Fruit fly (Drosophila melanogaster): ENCODE results near the gene Tsp29Fa.

Gene Tsp29Fa

DNA sequence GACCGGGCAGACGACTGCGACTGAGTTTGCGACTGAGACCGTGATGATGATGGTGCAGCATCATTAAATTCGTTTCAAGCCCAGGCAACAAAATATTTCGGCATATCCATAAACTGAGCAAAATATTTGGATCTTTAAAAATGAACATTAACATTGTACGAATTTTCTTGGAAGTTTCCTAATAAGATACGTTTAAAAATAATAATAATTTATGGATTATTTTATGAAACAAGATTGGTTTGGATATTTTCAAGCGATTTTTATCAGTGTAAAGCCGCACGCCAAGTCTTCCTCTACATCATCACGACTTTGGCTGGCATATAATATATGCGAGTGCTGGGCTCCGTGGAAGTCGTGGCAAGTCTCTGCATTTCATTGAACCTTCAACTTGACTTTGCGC lies 13.5 kb upstream of the Tsp29Fa start:
- TF ChIP-seq Myc (optimal IDR thresholded peaks at IDR 0.05) (no peak), Sin3A (optimal IDR thresholded peaks at IDR 0.05) (no peak), insv (optimal IDR thresholded peaks at IDR 0.05) (no peak), h (optimal IDR thresholded peaks at IDR 0.05) (no peak), psq (optimal IDR thresholded peaks at IDR 0.05) (no peak), ttk (optimal IDR thresholded peaks at IDR 0.05) (no peak)

DNA sequence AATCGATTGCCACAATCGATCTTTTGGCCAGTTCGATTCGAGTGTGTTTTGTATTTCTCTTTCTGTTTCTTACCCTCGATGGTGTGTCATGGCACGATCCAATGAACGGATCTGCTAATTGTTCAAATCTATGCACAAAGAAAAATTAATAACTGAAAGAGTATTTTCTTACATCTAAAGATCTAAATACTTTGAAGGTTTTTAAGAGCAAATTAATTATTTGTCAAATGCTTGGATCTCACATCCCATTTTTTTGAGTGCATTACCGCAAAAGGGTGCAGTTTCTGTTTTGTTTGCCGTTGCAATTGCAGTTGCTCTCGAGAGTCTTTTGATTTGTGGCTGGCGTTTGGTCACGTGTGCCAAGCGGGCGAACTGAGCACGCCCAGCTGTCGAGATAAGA lies 11.8 kb upstream of the Tsp29Fa start:
- TF ChIP-seq ttk (optimal IDR thresholded peaks at IDR 0.05), result no peak
- TF ChIP-seq h (optimal IDR thresholded peaks at IDR 0.05), result no peak
- TF ChIP-seq psq (optimal IDR thresholded peaks at IDR 0.05), result no peak
- TF ChIP-seq Myc (optimal IDR thresholded peaks at IDR 0.05), result no peak
- TF ChIP-seq insv (optimal IDR thresholded peaks at IDR 0.05), result no peak

dm6 chr2L:8923405-8923804 lies 10.4 kb upstream of the Tsp29Fa start:
- TF ChIP-seq Myc (optimal IDR thresholded peaks at IDR 0.05), result no peak
- TF ChIP-seq h (optimal IDR thresholded peaks at IDR 0.05), result no peak
- TF ChIP-seq psq (optimal IDR thresholded peaks at IDR 0.05), result no peak
- TF ChIP-seq ttk (optimal IDR thresholded peaks at IDR 0.05), result no peak
- no peak for TF ChIP-seq insv (optimal IDR thresholded peaks at IDR 0.05)
- TF ChIP-seq Sin3A (optimal IDR thresholded peaks at IDR 0.05), result no peak

DNA sequence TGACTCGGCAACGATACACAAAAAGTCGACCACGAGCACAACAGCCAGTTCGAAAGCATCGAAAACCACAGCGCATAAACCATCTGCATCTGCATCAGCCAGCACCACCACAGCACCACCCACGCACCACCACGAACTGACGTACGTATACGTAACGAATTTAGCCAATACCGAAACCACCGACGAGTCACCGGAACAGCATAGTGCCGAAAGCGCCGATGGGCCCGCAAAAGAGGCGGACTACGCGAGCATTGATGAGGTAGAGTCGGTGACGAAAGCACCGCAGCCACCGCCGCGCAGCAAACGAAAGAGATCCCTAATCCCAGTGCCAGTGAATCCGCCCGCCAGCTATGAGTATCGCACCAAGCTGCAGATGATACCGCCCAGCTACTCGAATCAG lies 2.6 kb upstream of the Tsp29Fa start:
- no peak for TF ChIP-seq psq (optimal IDR thresholded peaks at IDR 0.05)
- TF ChIP-seq insv (optimal IDR thresholded peaks at IDR 0.05), result no peak
- no peak for TF ChIP-seq ttk (optimal IDR thresholded peaks at IDR 0.05)
- TF ChIP-seq Sin3A (optimal IDR thresholded peaks at IDR 0.05), result no peak
- no peak for TF ChIP-seq h (optimal IDR thresholded peaks at IDR 0.05)
- TF ChIP-seq Myc (optimal IDR thresholded peaks at IDR 0.05), result no peak

DNA sequence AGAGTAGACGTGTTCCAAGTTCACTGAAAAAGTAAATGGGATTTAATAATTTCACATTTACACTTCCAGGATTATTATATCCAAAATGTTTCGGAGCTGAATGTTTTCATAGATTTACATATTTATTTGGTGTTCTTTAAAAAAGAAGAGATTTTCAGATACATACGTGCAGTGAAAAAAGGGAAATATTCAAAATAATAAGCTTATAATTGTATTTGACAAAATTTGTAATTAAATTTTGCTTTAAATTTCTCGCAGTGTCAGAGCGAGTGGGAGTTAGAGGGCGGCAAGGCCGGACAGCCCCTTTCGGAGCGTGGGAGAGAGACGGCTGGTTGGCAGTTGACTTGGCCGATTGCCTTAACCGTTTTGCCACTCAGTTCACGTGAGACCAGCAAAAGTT lies 3.2 kb downstream of the Tsp29Fa start, which contains the start of gene Tsp29Fb:
TSS of gene Tsp29Fb (plus strand) at position 388 of the 400 bp plus-strand sequence.
- TF ChIP-seq Myc (optimal IDR thresholded peaks at IDR 0.05) (no peak), psq (optimal IDR thresholded peaks at IDR 0.05) (no peak), Sin3A (optimal IDR thresholded peaks at IDR 0.05) (no peak), h (optimal IDR thresholded peaks at IDR 0.05) (no peak), ttk (optimal IDR thresholded peaks at IDR 0.05) (no peak), insv (optimal IDR thresholded peaks at IDR 0.05) (no peak)

DNA sequence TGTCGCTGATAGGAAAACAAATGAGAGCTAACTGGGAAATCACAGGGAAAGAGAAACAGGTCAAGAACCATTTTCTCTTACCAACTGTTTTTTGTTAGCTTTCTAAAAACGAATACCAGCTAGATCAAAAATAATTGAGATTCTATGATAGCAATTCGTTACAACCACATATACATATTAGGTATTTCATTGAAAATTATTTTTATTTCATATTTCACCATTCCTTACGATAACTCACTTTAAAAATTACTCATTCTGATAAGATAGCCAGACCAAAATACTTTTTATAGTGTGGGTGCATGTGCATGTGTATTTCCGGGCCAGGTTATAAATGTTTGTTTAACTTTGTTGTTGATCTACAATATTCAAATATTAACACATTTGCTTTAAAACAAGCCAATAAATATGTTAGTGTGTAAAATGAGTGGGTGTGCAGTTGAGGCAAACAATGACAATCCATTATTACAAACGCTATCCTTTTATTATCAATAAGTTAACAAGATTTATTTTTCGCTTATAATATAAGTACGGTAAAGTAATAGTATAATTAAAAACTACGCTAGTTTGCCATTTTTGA lies 4.2 kb downstream of the Tsp29Fa start:
- no peak for TF ChIP-seq insv (optimal IDR thresholded peaks at IDR 0.05)
- TF ChIP-seq Sin3A (optimal IDR thresholded peaks at IDR 0.05), result no peak
- no peak for TF ChIP-seq ttk (optimal IDR thresholded peaks at IDR 0.05)
- TF ChIP-seq psq (optimal IDR thresholded peaks at IDR 0.05), result no peak
- no peak for TF ChIP-seq Myc (optimal IDR thresholded peaks at IDR 0.05)
- TF ChIP-seq h (optimal IDR thresholded peaks at IDR 0.05), result no peak

DNA sequence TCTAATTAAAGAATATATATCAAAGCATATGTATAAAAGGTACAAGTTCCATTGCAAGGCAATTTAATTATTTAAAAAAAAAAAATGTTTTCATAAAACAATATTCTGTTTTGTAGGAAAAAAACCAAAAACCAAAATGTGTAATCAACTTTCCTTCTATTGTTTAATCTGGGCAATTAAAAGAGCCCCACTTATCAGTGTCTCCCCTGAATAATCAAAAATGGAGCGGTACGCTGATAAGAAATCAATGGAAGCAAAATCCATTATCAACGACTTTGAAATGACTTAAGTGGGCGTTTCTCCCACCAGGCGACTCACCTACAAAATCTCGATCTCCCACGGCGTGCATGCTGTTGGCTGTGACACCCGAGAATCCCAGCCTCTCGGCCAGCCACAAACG lies 6.9 kb downstream of the Tsp29Fa start:
- TF ChIP-seq ttk (optimal IDR thresholded peaks at IDR 0.05) (no peak), h (optimal IDR thresholded peaks at IDR 0.05) (no peak), Myc (optimal IDR thresholded peaks at IDR 0.05) (no peak), insv (optimal IDR thresholded peaks at IDR 0.05) (no peak), psq (optimal IDR thresholded peaks at IDR 0.05) (no peak), Sin3A (optimal IDR thresholded peaks at IDR 0.05) (no peak)

dm6 chr2L:8941736-8942337 lies 8.1 kb downstream of the Tsp29Fa start, which contains the start of gene Argl:
Gene Argl (minus strand): TSS chr2L:8942105.
- TF ChIP-seq Myc (optimal IDR thresholded peaks at IDR 0.05) (no peak), psq (optimal IDR thresholded peaks at IDR 0.05) (no peak), Sin3A (optimal IDR thresholded peaks at IDR 0.05) (no peak), h (optimal IDR thresholded peaks at IDR 0.05) (no peak), ttk (optimal IDR thresholded peaks at IDR 0.05) (no peak), insv (optimal IDR thresholded peaks at IDR 0.05) (no peak)

- TF ChIP-seq insv (optimal IDR thresholded peaks at IDR 0.05) (no peak), Sin3A (optimal IDR thresholded peaks at IDR 0.05) (no peak), ttk (optimal IDR thresholded peaks at IDR 0.05) (no peak), Myc (optimal IDR thresholded peaks at IDR 0.05) (no peak), h (optimal IDR thresholded peaks at IDR 0.05) (no peak), psq (optimal IDR thresholded peaks at IDR 0.05) (no peak)
Measured at dm6 chr2L:8943110-8943509, 9.3 kb downstream of the Tsp29Fa start, which contains the start of gene CG9515. Gene CG9515 (minus strand): TSS chr2L:8943257.

dm6 chr2L:8946718-8947316 lies 13.1 kb downstream of the Tsp29Fa start, which contains the start of gene CG46397:
Gene CG46397 (plus strand): TSS chr2L:8947266.
- TF ChIP-seq Myc (optimal IDR thresholded peaks at IDR 0.05) (no peak), insv (optimal IDR thresholded peaks at IDR 0.05) (no peak), Sin3A (optimal IDR thresholded peaks at IDR 0.05) (no peak), ttk (optimal IDR thresholded peaks at IDR 0.05) (no peak), h (optimal IDR thresholded peaks at IDR 0.05) (no peak), psq (optimal IDR thresholded peaks at IDR 0.05) (no peak)

dm6 chr2L:8947989-8948388 lies 14.2 kb downstream of the Tsp29Fa start:
- TF ChIP-seq ttk (optimal IDR thresholded peaks at IDR 0.05) (no peak), Sin3A (optimal IDR thresholded peaks at IDR 0.05) (no peak), h (optimal IDR thresholded peaks at IDR 0.05) (no peak), insv (optimal IDR thresholded peaks at IDR 0.05) (no peak), Myc (optimal IDR thresholded peaks at IDR 0.05) (no peak), psq (optimal IDR thresholded peaks at IDR 0.05) (no peak)

DNA sequence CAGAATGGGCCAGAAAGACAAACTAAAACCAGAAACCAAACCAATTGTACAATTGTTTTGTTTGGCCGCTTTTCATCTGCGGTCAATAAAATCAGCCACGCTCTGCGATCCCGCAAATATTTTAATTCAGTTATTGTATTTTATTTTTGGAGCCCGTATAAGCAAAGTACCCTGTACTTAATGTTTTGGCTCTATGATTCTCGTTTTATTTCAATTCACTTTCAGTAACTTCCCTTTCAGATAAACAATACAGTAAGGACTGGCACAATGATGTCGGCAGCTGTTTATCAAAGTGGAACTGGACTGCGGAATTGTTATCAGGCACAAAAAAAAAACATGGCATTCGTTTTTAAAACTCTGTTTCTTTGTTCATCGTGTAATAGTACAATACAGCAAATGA lies 14.9 kb downstream of the Tsp29Fa start:
- TF ChIP-seq h (optimal IDR thresholded peaks at IDR 0.05) (no peak), ttk (optimal IDR thresholded peaks at IDR 0.05) (no peak), insv (optimal IDR thresholded peaks at IDR 0.05) (no peak), psq (optimal IDR thresholded peaks at IDR 0.05) (no peak), Sin3A (optimal IDR thresholded peaks at IDR 0.05) (no peak), Myc (optimal IDR thresholded peaks at IDR 0.05) (no peak)
